Worm (Caenorhabditis elegans) whole organism, mixed stage, embryonic: ENCODE measurements around the gene T22B2.1.

Experiments
- M03D4.4 ChIP-seq: sonication (generic microtip); optimal IDR thresholded peaks from 2 replicates; lab custom pipeline; 2017; ENCODE audit warnings: mild to moderate bottlenecking, missing genetic modification characterization, missing compliant biosample characterization
- ceh-83 ChIP-seq: fragments of 200-800 bp; sonication (Bioruptor generic); optimal IDR thresholded peaks from 2 replicates; lab custom pipeline; 2018; ENCODE audit warnings: mild to moderate bottlenecking, missing genetic modification characterization, missing compliant biosample characterization
- ces-1 ChIP-seq: fragments of 150-350 bp; optimal IDR thresholded peaks from 2 replicates; lab custom pipeline; 2014; ENCODE audit warnings: missing biosample characterization, missing genetic modification reagents, missing genetic modification characterization
- cnd-1 ChIP-seq: fragments of 200-800 bp; sonication (Bioruptor generic); optimal IDR thresholded peaks from 2 replicates; lab custom pipeline; 2018; ENCODE audit warnings: mild to moderate bottlenecking, missing genetic modification characterization, missing compliant biosample characterization
- elt-1 ChIP-seq: sonication (generic microtip); optimal IDR thresholded peaks from 2 replicates; lab custom pipeline; 2017; ENCODE audit warnings: missing genetic modification characterization, mild to moderate bottlenecking, missing compliant biosample characterization, antibody characterized with exemption, moderate library complexity, borderline replicate concordance; ENCODE audit not compliant: insufficient read depth
- flh-1 ChIP-seq: fragments of 200-800 bp; sonication (Bioruptor generic); optimal IDR thresholded peaks from 2 replicates; lab custom pipeline; 2018; ENCODE audit warnings: mild to moderate bottlenecking, missing genetic modification characterization, moderate library complexity, missing compliant biosample characterization
- hlh-1 ChIP-seq: fragments of 150-350 bp; optimal IDR thresholded peaks from 2 replicates; lab custom pipeline; 2014; ENCODE audit warnings: missing biosample characterization, missing genetic modification reagents, missing genetic modification characterization
- mls-2 ChIP-seq: sonication (generic microtip); optimal IDR thresholded peaks from 2 replicates; lab custom pipeline; 2016; ENCODE audit warnings: mild to moderate bottlenecking, missing genetic modification characterization, moderate library complexity, missing compliant biosample characterization
- nhr-12 ChIP-seq: fragments of 150-350 bp; optimal IDR thresholded peaks from 2 replicates; lab custom pipeline; 2014; ENCODE audit warnings: missing biosample characterization, missing genetic modification characterization
- nhr-2 ChIP-seq: fragments of 150-350 bp; optimal IDR thresholded peaks from 2 replicates; lab custom pipeline; 2014; ENCODE audit warnings: missing biosample characterization, missing genetic modification characterization
- nhr-237 ChIP-seq: fragments of 150-350 bp; optimal IDR thresholded peaks from 2 replicates; lab custom pipeline; 2014; ENCODE audit warnings: missing biosample characterization, missing genetic modification characterization
- nhr-28 ChIP-seq: fragments of 150-350 bp; optimal IDR thresholded peaks from 2 replicates; lab custom pipeline; 2014; ENCODE audit warnings: missing biosample characterization, missing genetic modification characterization
- pha-4 ChIP-seq: fragments of 150-350 bp; optimal IDR thresholded peaks from 2 replicates; lab custom pipeline; 2018; ENCODE audit warnings: missing biosample characterization, missing genetic modification reagents, missing genetic modification characterization
- sem-2 ChIP-seq: fragments of 200-800 bp; sonication (Bioruptor generic); optimal IDR thresholded peaks from 2 replicates; lab custom pipeline; 2018; ENCODE audit warnings: mild to moderate bottlenecking, missing genetic modification characterization, missing compliant biosample characterization
- tbx-8 ChIP-seq: fragments of 200-800 bp; sonication (Bioruptor generic); optimal IDR thresholded peaks from 2 replicates; lab custom pipeline; 2018; ENCODE audit warnings: mild to moderate bottlenecking, missing genetic modification characterization, moderate library complexity, missing compliant biosample characterization
- unc-39 ChIP-seq: fragments of 150-350 bp; optimal IDR thresholded peaks from 2 replicates; lab custom pipeline; 2014; ENCODE audit warnings: missing biosample characterization, missing genetic modification characterization
- unc-62 ChIP-seq: fragments of 150-350 bp; optimal IDR thresholded peaks from 2 replicates; lab custom pipeline; 2014; ENCODE audit warnings: missing biosample characterization, missing genetic modification reagents, missing genetic modification characterization
- zip-8 ChIP-seq: fragments of 150-350 bp; optimal IDR thresholded peaks from 2 replicates; lab custom pipeline; 2014; ENCODE audit warnings: missing biosample characterization, missing genetic modification characterization

T22B2.1 gene

ce11 chrX:3976755-3977154, 50.9 kb downstream of the T22B2.1 start:
- TF ChIP-seq unc-62 (GFP tag; lab: Kevin White, UChicago) (peak; percentile 77), hlh-1 (tag; lab: Kevin White, UChicago) (peak; percentile 81), zip-8 (tag; lab: Kevin White, UChicago) (no peak)

- TF ChIP-seq mls-2, result peak; percentile 37
- TF ChIP-seq unc-39 (tag; lab: Kevin White, UChicago), result no peak
- no peak for TF ChIP-seq ces-1 (GFP tag; lab: Kevin White, UChicago)
- peak; percentile 92 for TF ChIP-seq zip-8 (tag; lab: Kevin White, UChicago)
- no peak for TF ChIP-seq nhr-28 (tag; lab: Kevin White, UChicago)
- TF ChIP-seq nhr-12 (tag; lab: Kevin White, UChicago), result no peak
- no peak for TF ChIP-seq pha-4 (tag; lab: Kevin White, UChicago)
- TF ChIP-seq tbx-8 (GFP tag; lab: Kevin White, UChicago), result no peak
- no peak for TF ChIP-seq flh-1
- no peak for TF ChIP-seq cnd-1
- no peak for TF ChIP-seq nhr-237 (tag; lab: Kevin White, UChicago)
- TF ChIP-seq M03D4.4 (tag; lab: Kevin White, UChicago), result no peak
- no peak for TF ChIP-seq ceh-83 (GFP tag; lab: Kevin White, UChicago)
- no peak for TF ChIP-seq elt-1 (tag; lab: Kevin White, UChicago)
- no peak for TF ChIP-seq sem-2 (GFP tag; lab: Kevin White, UChicago)
- TF ChIP-seq nhr-2 (tag; lab: Kevin White, UChicago), result peak; percentile 83
Measured at ce11 chrX:3977271-3977670, 51.4 kb downstream of the T22B2.1 start.

ce11 chrX:3979146-3979545, 53.3 kb downstream of the T22B2.1 start:
- TF ChIP-seq ces-1 (GFP tag; lab: Kevin White, UChicago) (peak; percentile 66), flh-1 (no peak)
